Fruit fly (Drosophila melanogaster) whole organism, embryonic: ENCODE data around the gene Ir75b.

Source experiments
- CG13624 ChIP-seq: fragments of 200-800 bp; sonication (Bioruptor generic); optimal IDR thresholded peaks from 2 replicates; lab custom pipeline; 2016; ENCODE audit warnings: missing biosample characterization, missing genetic modification characterization
- CG13894 ChIP-seq: fragments of 200-800 bp; sonication (Bioruptor generic); optimal IDR thresholded peaks from 3 replicates; lab custom pipeline; 2018; ENCODE audit warnings: missing biosample characterization, mild to moderate bottlenecking, missing genetic modification characterization, moderate library complexity
- CG15073 ChIP-seq: fragments of 200-800 bp; sonication (Bioruptor generic); optimal IDR thresholded peaks from 2 replicates; lab custom pipeline; 2016; ENCODE audit warnings: missing biosample characterization, missing genetic modification characterization
- CG1602 ChIP-seq: fragments of 200-800 bp; sonication (Bioruptor generic); optimal IDR thresholded peaks from 3 replicates; lab custom pipeline; 2016; ENCODE audit warnings: missing biosample characterization, missing genetic modification characterization
- CG1603 ChIP-seq: fragments of 200-800 bp; sonication (Bioruptor generic); optimal IDR thresholded peaks from 2 replicates; lab custom pipeline; 2019; ENCODE audit warnings: missing biosample characterization, mild to moderate bottlenecking, missing genetic modification characterization, moderate library complexity
- CG17186 ChIP-seq: fragments of 200-800 bp; sonication (Bioruptor generic); optimal IDR thresholded peaks from 3 replicates; lab custom pipeline; 2017; ENCODE audit warnings: missing biosample characterization, missing genetic modification reagents, missing genetic modification characterization
- CG17361 ChIP-seq: fragments of 200-800 bp; sonication (Bioruptor generic); IDR thresholded peaks from 3 replicates; pipeline ENCODE4 v1.3.6; 2022; ENCODE audit warnings: missing biosample characterization, missing genetic modification characterization
- CG31441 ChIP-seq: fragments of 200-800 bp; sonication (Bioruptor generic); IDR thresholded peaks from 2 replicates; pipeline ENCODE4 v1.3.6; 2022; ENCODE audit warnings: missing biosample characterization, missing genetic modification characterization
- CG3847 ChIP-seq: fragments of 200-800 bp; sonication (Bioruptor generic); IDR thresholded peaks from 2 replicates; pipeline ENCODE4 v1.3.6; 2022; ENCODE audit warnings: missing biosample characterization, missing genetic modification characterization
- CG4404 ChIP-seq: fragments of 200-800 bp; sonication (Bioruptor generic); IDR thresholded peaks from 2 replicates; pipeline ENCODE4 v1.3.6; 2022; ENCODE audit warnings: missing biosample characterization, missing genetic modification characterization
- CG4854 ChIP-seq: fragments of 200-800 bp; sonication (Bioruptor generic); optimal IDR thresholded peaks from 2 replicates; lab custom pipeline; 2016; ENCODE audit warnings: missing biosample characterization, missing genetic modification characterization, inconsistent platforms
- CG6765 ChIP-seq: fragments of 200-800 bp; sonication (Bioruptor generic); optimal IDR thresholded peaks from 3 replicates; lab custom pipeline; 2017; ENCODE audit warnings: missing biosample characterization, mild to moderate bottlenecking, missing genetic modification characterization
- CG7357 ChIP-seq: fragments of 200-800 bp; sonication (Bioruptor generic); IDR thresholded peaks from 3 replicates; pipeline ENCODE4 v1.3.6; 2022; ENCODE audit warnings: missing biosample characterization, missing genetic modification characterization
- CG8290 ChIP-seq, 3 experiments: fragments of 200-800 bp; sonication (Bioruptor generic); optimal IDR thresholded peaks; 2 replicates each; lab custom pipeline; 2016 to 2019; ENCODE audit warnings: missing biosample characterization in 3 of 3, missing genetic modification characterization in 3 of 3, mild to moderate bottlenecking in 2 of 3, moderate library complexity in 1 of 3
- CG9215 ChIP-seq: fragments of 200-800 bp; sonication (Bioruptor generic); IDR thresholded peaks from 2 replicates; pipeline ENCODE4 v1.3.6; 2022; ENCODE audit warnings: missing biosample characterization, missing genetic modification characterization
- CG9876 ChIP-seq: fragments of 200-800 bp; sonication (Bioruptor generic); optimal IDR thresholded peaks from 2 replicates; lab custom pipeline; 2016; ENCODE audit warnings: missing biosample characterization, missing genetic modification characterization
- Dll ChIP-seq: fragments of 200-800 bp; sonication (Bioruptor generic); IDR thresholded peaks from 4 replicates; pipeline ENCODE4 v1.3.6; 2022; ENCODE audit warnings: missing biosample characterization, missing genetic modification characterization; ENCODE audit not compliant: partially characterized antibody
- Doc2 ChIP-seq: fragments of 200-800 bp; sonication (Bioruptor generic); IDR thresholded peaks from 2 replicates; pipeline ENCODE4 v1.3.6; 2022; ENCODE audit warnings: missing biosample characterization, missing genetic modification characterization
- Ets97D ChIP-seq: fragments of 200-800 bp; sonication (Bioruptor generic); optimal IDR thresholded peaks from 3 replicates; lab custom pipeline; 2016; ENCODE audit warnings: missing biosample characterization, missing genetic modification characterization
- Fer1 ChIP-seq: fragments of 200-800 bp; sonication (Bioruptor generic); optimal IDR thresholded peaks from 2 replicates; lab custom pipeline; 2017; ENCODE audit warnings: missing biosample characterization, mild to moderate bottlenecking, missing genetic modification characterization
- Hr3 ChIP-seq: fragments of 200-800 bp; sonication (Bioruptor generic); optimal IDR thresholded peaks from 3 replicates; lab custom pipeline; 2016; ENCODE audit warnings: missing biosample characterization, missing genetic modification characterization
- Lhr ChIP-seq: fragments of 200-800 bp; sonication (Bioruptor generic); optimal IDR thresholded peaks from 3 replicates; lab custom pipeline; 2017; ENCODE audit warnings: mild to moderate bottlenecking, missing biosample characterization, missing genetic modification reagents, missing genetic modification characterization
- MESR4 ChIP-seq: fragments of 200-800 bp; sonication (Bioruptor generic); optimal IDR thresholded peaks from 2 replicates; lab custom pipeline; 2018; ENCODE audit warnings: missing biosample characterization, mild to moderate bottlenecking, missing genetic modification characterization, moderate library complexity
- Meics ChIP-seq: fragments of 200-800 bp; sonication (Bioruptor generic); optimal IDR thresholded peaks from 2 replicates; lab custom pipeline; 2017; ENCODE audit warnings: missing biosample characterization, mild to moderate bottlenecking, missing genetic modification characterization
- NFAT ChIP-seq: fragments of 200-800 bp; sonication (Bioruptor generic); IDR thresholded peaks from 2 replicates; pipeline ENCODE4 v1.3.6; 2022; ENCODE audit warnings: missing biosample characterization, missing genetic modification characterization
- Oaz ChIP-seq: fragments of 200-800 bp; sonication (Bioruptor generic); IDR thresholded peaks from 2 replicates; pipeline ENCODE4 v1.3.6; 2022; ENCODE audit warnings: missing biosample characterization, missing genetic modification characterization
- Poxn ChIP-seq: fragments of 200-800 bp; sonication (Bioruptor generic); IDR thresholded peaks from 2 replicates; pipeline ENCODE4 v1.3.6; 2022; ENCODE audit warnings: missing biosample characterization, missing genetic modification characterization
- Scr ChIP-seq: fragments of 200-800 bp; sonication (Bioruptor generic); IDR thresholded peaks from 2 replicates; pipeline ENCODE4 v1.3.6; 2022; ENCODE audit warnings: missing biosample characterization, missing genetic modification characterization; ENCODE audit not compliant: partially characterized antibody
- Taf1 ChIP-seq: fragments of 200-800 bp; sonication (Bioruptor generic); IDR thresholded peaks from 2 replicates; pipeline ENCODE4 v1.3.6; 2022; ENCODE audit warnings: missing biosample characterization, missing genetic modification characterization
- amos ChIP-seq: fragments of 200-800 bp; sonication (Bioruptor generic); IDR thresholded peaks from 2 replicates; pipeline ENCODE4 v1.3.6; 2022; ENCODE audit warnings: missing biosample characterization, missing genetic modification characterization; ENCODE audit not compliant: partially characterized antibody
- aop ChIP-seq: fragments of 200-800 bp; sonication (Bioruptor generic); IDR thresholded peaks from 2 replicates; pipeline ENCODE4 v1.3.6; 2022; ENCODE audit warnings: missing biosample characterization, missing genetic modification characterization
- bcd ChIP-seq: fragments of 200-800 bp; sonication (Bioruptor generic); optimal IDR thresholded peaks from 2 replicates; lab custom pipeline; 2017; ENCODE audit warnings: missing biosample characterization, mild to moderate bottlenecking, missing genetic modification characterization
- bowl ChIP-seq: fragments of 200-800 bp; sonication (Bioruptor generic); IDR thresholded peaks from 2 replicates; pipeline ENCODE4 v1.3.6; 2022; ENCODE audit warnings: missing biosample characterization, missing genetic modification characterization
- chinmo ChIP-seq: fragments of 200-800 bp; sonication (Bioruptor generic); IDR thresholded peaks from 4 replicates; pipeline ENCODE4 v1.3.6; 2022; ENCODE audit warnings: missing biosample characterization, missing genetic modification characterization; ENCODE audit not compliant: partially characterized antibody
- dati ChIP-seq: fragments of 200-800 bp; sonication (Bioruptor generic); IDR thresholded peaks from 2 replicates; pipeline ENCODE4 v1.3.6; 2022; ENCODE audit warnings: missing biosample characterization, missing genetic modification characterization
- disco-r ChIP-seq: fragments of 200-800 bp; sonication (Bioruptor generic); optimal IDR thresholded peaks from 2 replicates; lab custom pipeline; 2016; ENCODE audit warnings: missing biosample characterization, missing genetic modification characterization
- en ChIP-seq: fragments of 200-800 bp; sonication (Bioruptor generic); optimal IDR thresholded peaks from 2 replicates; lab custom pipeline; 2016; ENCODE audit warnings: missing biosample characterization, missing genetic modification characterization
- ewg ChIP-seq: fragments of 200-800 bp; sonication (Bioruptor generic); optimal IDR thresholded peaks from 3 replicates; lab custom pipeline; 2017; ENCODE audit warnings: mild to moderate bottlenecking, missing biosample characterization, missing genetic modification reagents, missing genetic modification characterization
- gem ChIP-seq: fragments of 200-800 bp; sonication (Bioruptor generic); optimal IDR thresholded peaks from 2 replicates; lab custom pipeline; 2019; ENCODE audit warnings: missing biosample characterization, mild to moderate bottlenecking, missing genetic modification characterization, moderate library complexity
- gfzf ChIP-seq: fragments of 200-800 bp; sonication (Bioruptor generic); optimal IDR thresholded peaks from 2 replicates; lab custom pipeline; 2016; ENCODE audit warnings: missing biosample characterization, mild to moderate bottlenecking, missing genetic modification characterization, moderate library complexity
- hth ChIP-seq: fragments of >200 bp; optimal IDR thresholded peaks from 2 replicates; lab custom pipeline; 2017; ENCODE audit warnings: inconsistent platforms
- nerfin-2 ChIP-seq: fragments of 200-800 bp; sonication (Bioruptor generic); IDR thresholded peaks from 2 replicates; pipeline ENCODE4 v1.3.6; 2022; ENCODE audit warnings: missing biosample characterization, missing genetic modification characterization; ENCODE audit not compliant: partially characterized antibody
- pros ChIP-seq: fragments of 200-800 bp; sonication (Bioruptor generic); optimal IDR thresholded peaks from 3 replicates; lab custom pipeline; 2019; ENCODE audit warnings: missing biosample characterization, mild to moderate bottlenecking, missing genetic modification characterization, moderate library complexity
- pum ChIP-seq: fragments of 200-800 bp; sonication (Bioruptor generic); optimal IDR thresholded peaks from 2 replicates; lab custom pipeline; 2016; ENCODE audit warnings: missing biosample characterization, missing genetic modification characterization
- pzg ChIP-seq: fragments of 200-800 bp; sonication (Bioruptor generic); optimal IDR thresholded peaks from 3 replicates; lab custom pipeline; 2018; ENCODE audit warnings: missing biosample characterization, mild to moderate bottlenecking, missing genetic modification characterization, moderate library complexity
- repo ChIP-seq: fragments of 200-800 bp; sonication (Bioruptor generic); optimal IDR thresholded peaks from 2 replicates; lab custom pipeline; 2016; ENCODE audit warnings: missing biosample characterization, missing genetic modification characterization
- run ChIP-seq: fragments of 200-800 bp; sonication (Bioruptor generic); optimal IDR thresholded peaks from 3 replicates; lab custom pipeline; 2018; ENCODE audit warnings: missing biosample characterization, mild to moderate bottlenecking, missing genetic modification characterization
- tin ChIP-seq: fragments of 200-800 bp; sonication (Bioruptor generic); optimal IDR thresholded peaks from 3 replicates; lab custom pipeline; 2016; ENCODE audit warnings: missing biosample characterization, missing genetic modification characterization
- toy ChIP-seq: fragments of 200-800 bp; sonication (Bioruptor generic); IDR thresholded peaks from 2 replicates; pipeline ENCODE4 v1.3.6; 2022; ENCODE audit warnings: missing biosample characterization, missing genetic modification characterization
- wek ChIP-seq: fragments of 200-800 bp; sonication (Bioruptor generic); optimal IDR thresholded peaks from 3 replicates; lab custom pipeline; 2018; ENCODE audit warnings: missing biosample characterization, mild to moderate bottlenecking, missing genetic modification characterization, moderate library complexity
- zen ChIP-seq: fragments of 200-800 bp; sonication (Bioruptor generic); optimal IDR thresholded peaks from 3 replicates; lab custom pipeline; 2018; ENCODE audit warnings: missing biosample characterization, mild to moderate bottlenecking, missing genetic modification characterization, moderate library complexity

The Ir75b gene

dm6 chr3L:17808597-17809213, 11.3 kb downstream of the Ir75b start, which contains the start of gene CG32191 (continued):
- TF ChIP-seq CG15073 (no peak), CG1602 (GFP tag; lab: Kevin White, UChicago) (no peak), gem (tag; lab: Kevin White, UChicago) (no peak), CG7357 (GFP tag; lab: Robert Waterston, UW) (no peak), Lhr (GFP tag; lab: Kevin White, UChicago) (no peak), toy (no peak), Meics (GFP tag; lab: Kevin White, UChicago) (peak; percentile 34), ewg (GFP tag; lab: Kevin White, UChicago) (no peak), amos (GFP tag; lab: Robert Waterston, UW) (no peak), CG6765 (GFP tag; lab: Kevin White, UChicago) (no peak), pzg (GFP tag; lab: Kevin White, UChicago) (no peak), repo (GFP tag; lab: Kevin White, UChicago) (no peak), CG17361 (GFP tag; lab: Robert Waterston, UW) (no peak), Taf1 (GFP tag; lab: Robert Waterston, UW) (no peak), pros (GFP tag; lab: Kevin White, UChicago) (no peak), CG4854 (no peak), hth (lab: Kevin White, UChicago) (no peak), Fer1 (GFP tag; lab: Kevin White, UChicago) (no peak), Ets97D (GFP tag; lab: Kevin White, UChicago) (no peak), Doc2 (GFP tag; lab: Robert Waterston, UW) (no peak), CG31441 (GFP tag; lab: Robert Waterston, UW) (no peak), CG9215 (GFP tag; lab: Robert Waterston, UW) (no peak), run (tag; lab: Kevin White, UChicago) (no peak), en (GFP tag; lab: Kevin White, UChicago) (no peak), chinmo (GFP tag; lab: Robert Waterston, UW) (0 out of 4 replicates have a peak, but pooled peaks have one; percentile 37), MESR4 (GFP tag; lab: Kevin White, UChicago) (no peak), CG9876 (GFP tag; lab: Kevin White, UChicago) (no peak), pum (GFP tag; lab: Kevin White, UChicago) (no peak), Oaz (GFP tag; lab: Robert Waterston, UW) (no peak), Dll (GFP tag; lab: Robert Waterston, UW) (no peak), wek (GFP tag; lab: Kevin White, UChicago) (no peak), gfzf (no peak), CG4404 (GFP tag; lab: Robert Waterston, UW) (no peak), aop (GFP tag; lab: Robert Waterston, UW) (no peak), dati (GFP tag; lab: Robert Waterston, UW) (no peak), Poxn (GFP tag; lab: Robert Waterston, UW) (no peak), CG17186 (GFP tag; lab: Kevin White, UChicago) (no peak), CG1603 (tag; lab: Kevin White, UChicago) (no peak), disco-r (GFP tag; lab: Kevin White, UChicago) (no peak), CG8290 (GFP tag; optimal IDR thresholded peaks at IDR 0.05; lab: Kevin White, UChicago) (no peak), CG8290 (tag; optimal IDR thresholded peaks at IDR 0.05; lab: Kevin White, UChicago) (peak in 1 of 2 experiments; percentile 53), NFAT (GFP tag; lab: Robert Waterston, UW) (peak; percentile 14; the same call in 1 of the 2 replicates), CG13624 (GFP tag; lab: Kevin White, UChicago) (no peak), CG3847 (no peak), tin (GFP tag; lab: Kevin White, UChicago) (no peak), nerfin-2 (GFP tag; lab: Robert Waterston, UW) (no peak), bcd (GFP tag; lab: Kevin White, UChicago) (no peak), Scr (GFP tag; lab: Robert Waterston, UW) (no peak), bowl (GFP tag; lab: Robert Waterston, UW) (no peak), Hr3 (GFP tag; lab: Kevin White, UChicago) (no peak), CG13894 (tag; lab: Kevin White, UChicago) (no peak), zen (tag; lab: Kevin White, UChicago) (no peak)
